Worm (Caenorhabditis elegans) whole organism, L1 larva: Measurements from ENCODE around the gene del-1.
A peak's percentile ranks its signal among the peaks of the same experiment; 100 is the strongest.

Experiments used
- Y116A8C.19 ChIP-seq: sonication (generic microtip); optimal IDR thresholded peaks from 2 replicates; lab custom pipeline; 2016; ENCODE audit warnings: missing compliant biosample characterization, missing genetic modification characterization, borderline replicate concordance
- aha-1 ChIP-seq: fragments of 150-350 bp; optimal IDR thresholded peaks from 2 replicates; lab custom pipeline; 2014; ENCODE audit warnings: missing biosample characterization, missing genetic modification characterization
- ceh-8 ChIP-seq: fragments of 200-800 bp; sonication (Bioruptor generic); optimal IDR thresholded peaks from 2 replicates; lab custom pipeline; 2018; ENCODE audit warnings: mild to moderate bottlenecking, missing genetic modification characterization, moderate library complexity, missing compliant biosample characterization
- fkh-4 ChIP-seq: sonication (generic microtip); optimal IDR thresholded peaks from 2 replicates; lab custom pipeline; 2016; ENCODE audit warnings: missing compliant biosample characterization, missing genetic modification characterization, borderline replicate concordance
- hlh-17 ChIP-seq: fragments of 200-800 bp; sonication (Bioruptor generic); optimal IDR thresholded peaks from 2 replicates; lab custom pipeline; 2018; ENCODE audit warnings: missing genetic modification characterization, mild to moderate bottlenecking, missing compliant biosample characterization, moderate library complexity, borderline replicate concordance
- lsy-2 ChIP-seq, 2 experiments: fragments of 150-350 bp; optimal IDR thresholded peaks; 2 replicates each; lab custom pipeline; 2014; ENCODE audit warnings: missing biosample characterization in 2 of 2, missing genetic modification characterization in 2 of 2
- mdl-1 ChIP-seq, 2 experiments: fragments of 150-350 bp; optimal IDR thresholded peaks; 2 replicates each; lab custom pipeline; 2014 to 2017; ENCODE audit warnings: missing biosample characterization in 2 of 2, missing genetic modification characterization in 2 of 2, inconsistent platforms in 1 of 2

- TF ChIP-seq mdl-1 (tag; optimal IDR thresholded peaks at IDR 0.05; lab: Kevin White, UChicago) = peak in 1 of 2 experiments; percentile 32
- TF ChIP-seq Y116A8C.19 = no peak
- TF ChIP-seq ceh-8 (GFP tag; lab: Kevin White, UChicago) = no peak
- TF ChIP-seq fkh-4 (tag; lab: Kevin White, UChicago) = no peak
- TF ChIP-seq aha-1 = no peak
- peak; percentile 34 to 36 for TF ChIP-seq lsy-2 (tag; optimal IDR thresholded peaks at IDR 0.05; lab: Kevin White, UChicago)
- TF ChIP-seq hlh-17 = no peak
Measured at ce11 chrX:14287888-14288287, 20.0 kb downstream of the del-1 start.
